Fruit fly (Drosophila melanogaster) whole organism, prepupa: Measurements from ENCODE around the gene Hsp70Aa.

Source experiments
- Blimp-1 ChIP-seq: fragments of 200-800 bp; sonication (Bioruptor generic); optimal IDR thresholded peaks from 3 replicates; lab custom pipeline; 2017; ENCODE audit warnings: missing biosample characterization, missing genetic modification characterization, mild to moderate bottlenecking, moderate library complexity, missing genetic modification reagents
- CG10631 ChIP-seq: fragments of 200-800 bp; sonication (Bioruptor generic); optimal IDR thresholded peaks from 2 replicates; lab custom pipeline; 2016; ENCODE audit warnings: missing biosample characterization, missing genetic modification characterization
- CG10669 ChIP-seq: fragments of 200-800 bp; sonication (Bioruptor generic); optimal IDR thresholded peaks from 3 replicates; lab custom pipeline; 2018; ENCODE audit warnings: missing biosample characterization, mild to moderate bottlenecking, missing genetic modification characterization, moderate library complexity
- CG11294 ChIP-seq: fragments of 200-800 bp; sonication (Bioruptor generic); IDR thresholded peaks from 2 replicates; pipeline ENCODE4 v1.3.6; 2022; ENCODE audit warnings: missing biosample characterization, missing genetic modification characterization
- CG11762 ChIP-seq: fragments of 200-800 bp; sonication (Bioruptor generic); optimal IDR thresholded peaks from 3 replicates; lab custom pipeline; 2016; ENCODE audit warnings: missing biosample characterization, missing genetic modification characterization; ENCODE audit not compliant: insufficient read depth
- CG11902 ChIP-seq: fragments of 200-800 bp; sonication (Bioruptor generic); optimal IDR thresholded peaks from 3 replicates; lab custom pipeline; 2016; ENCODE audit warnings: missing biosample characterization, missing genetic modification characterization
- CG15336 ChIP-seq: fragments of 200-800 bp; sonication (Bioruptor generic); IDR thresholded peaks from 2 replicates; pipeline ENCODE4 v1.3.6; 2022; ENCODE audit warnings: missing biosample characterization, missing genetic modification characterization
- CG1621 ChIP-seq: fragments of 200-800 bp; sonication (Bioruptor generic); optimal IDR thresholded peaks from 3 replicates; lab custom pipeline; 2018; ENCODE audit warnings: missing biosample characterization, mild to moderate bottlenecking, missing genetic modification characterization
- CG3032 ChIP-seq: fragments of 200-800 bp; optimal IDR thresholded peaks from 2 replicates; lab custom pipeline; 2019; ENCODE audit warnings: missing biosample characterization, mild to moderate bottlenecking, missing genetic modification characterization, moderate library complexity
- CG31627 ChIP-seq: fragments of 200-800 bp; sonication (Bioruptor generic); optimal IDR thresholded peaks from 3 replicates; lab custom pipeline; 2016; ENCODE audit warnings: missing biosample characterization, missing genetic modification characterization
- CG32006 ChIP-seq: fragments of 200-800 bp; sonication (Bioruptor generic); optimal IDR thresholded peaks from 3 replicates; lab custom pipeline; 2017; ENCODE audit warnings: missing biosample characterization, mild to moderate bottlenecking, missing genetic modification characterization
- CG34406 ChIP-seq: fragments of 200-800 bp; sonication (Bioruptor generic); optimal IDR thresholded peaks from 3 replicates; lab custom pipeline; 2016; ENCODE audit warnings: missing biosample characterization, missing genetic modification characterization
- CG4318 ChIP-seq: fragments of 200-800 bp; sonication (Bioruptor generic); optimal IDR thresholded peaks from 3 replicates; lab custom pipeline; 2017; ENCODE audit warnings: missing biosample characterization, mild to moderate bottlenecking, missing genetic modification characterization
- CG6163 ChIP-seq: fragments of 200-800 bp; sonication (Bioruptor generic); IDR thresholded peaks from 3 replicates; pipeline ENCODE4 v1.3.6; 2022; ENCODE audit warnings: missing biosample characterization, missing genetic modification characterization
- CG6276 ChIP-seq: fragments of 200-800 bp; sonication (Bioruptor generic); optimal IDR thresholded peaks from 2 replicates; lab custom pipeline; 2017; ENCODE audit warnings: missing biosample characterization, mild to moderate bottlenecking, missing genetic modification characterization
- CG6792 ChIP-seq: fragments of 200-800 bp; sonication (Bioruptor generic); optimal IDR thresholded peaks from 3 replicates; lab custom pipeline; 2016; ENCODE audit warnings: missing biosample characterization, missing genetic modification characterization
- CG6808 ChIP-seq: fragments of 200-800 bp; sonication (Bioruptor generic); optimal IDR thresholded peaks from 3 replicates; lab custom pipeline; 2017; ENCODE audit warnings: missing biosample characterization, missing genetic modification characterization, mild to moderate bottlenecking, moderate library complexity, missing genetic modification reagents
- CG8119 ChIP-seq: fragments of 200-800 bp; sonication (Bioruptor generic); IDR thresholded peaks from 3 replicates; pipeline ENCODE4 v1.3.6; 2022; ENCODE audit warnings: missing biosample characterization, missing genetic modification characterization
- CG8632 ChIP-seq: fragments of 200-800 bp; sonication (Bioruptor generic); optimal IDR thresholded peaks from 3 replicates; lab custom pipeline; 2016; ENCODE audit warnings: missing biosample characterization, missing genetic modification characterization
- CG9139 ChIP-seq: fragments of 200-800 bp; sonication (Bioruptor generic); optimal IDR thresholded peaks from 3 replicates; lab custom pipeline; 2017; ENCODE audit warnings: missing biosample characterization, mild to moderate bottlenecking, missing genetic modification characterization
- Eip78C ChIP-seq: fragments of 200-800 bp; sonication (Bioruptor generic); peaks from one replicate; lab custom pipeline; 2016; ENCODE audit warnings: missing biosample characterization, missing genetic modification characterization
- Ets96B ChIP-seq: fragments of 200-800 bp; optimal IDR thresholded peaks from 2 replicates; lab custom pipeline; 2019; ENCODE audit warnings: missing biosample characterization, mild to moderate bottlenecking, missing genetic modification characterization, moderate library complexity
- Gug ChIP-seq: fragments of 200-800 bp; sonication (Bioruptor generic); IDR thresholded peaks from 2 replicates; pipeline ENCODE4 v1.3.6; 2022; ENCODE audit warnings: missing biosample characterization, missing genetic modification characterization
- Hr4 ChIP-seq: fragments of 200-800 bp; sonication (Bioruptor generic); optimal IDR thresholded peaks from 3 replicates; lab custom pipeline; 2016; ENCODE audit warnings: missing biosample characterization, missing genetic modification characterization
- Lpt ChIP-seq: fragments of 200-800 bp; sonication (Bioruptor generic); optimal IDR thresholded peaks from 3 replicates; lab custom pipeline; 2016; ENCODE audit warnings: missing biosample characterization, missing genetic modification characterization
- Met ChIP-seq: fragments of 200-800 bp; sonication (Bioruptor generic); optimal IDR thresholded peaks from 3 replicates; lab custom pipeline; 2016; ENCODE audit warnings: missing biosample characterization, missing genetic modification characterization
- OdsH ChIP-seq: fragments of 200-800 bp; sonication (Bioruptor generic); optimal IDR thresholded peaks from 3 replicates; lab custom pipeline; 2016; ENCODE audit warnings: missing biosample characterization, missing genetic modification characterization
- Smox ChIP-seq: fragments of 200-800 bp; sonication (Bioruptor generic); optimal IDR thresholded peaks from 3 replicates; lab custom pipeline; 2016; ENCODE audit warnings: missing biosample characterization, missing genetic modification characterization
- Sox102F ChIP-seq: fragments of 200-800 bp; sonication (Bioruptor generic); optimal IDR thresholded peaks from 2 replicates; lab custom pipeline; 2016; ENCODE audit warnings: missing biosample characterization, mild to moderate bottlenecking, missing genetic modification characterization
- Sox14 ChIP-seq: fragments of 200-800 bp; sonication (Bioruptor generic); optimal IDR thresholded peaks from 3 replicates; lab custom pipeline; 2016; ENCODE audit warnings: missing biosample characterization, missing genetic modification characterization
- achi ChIP-seq: fragments of 200-800 bp; sonication (Bioruptor generic); optimal IDR thresholded peaks from 3 replicates; lab custom pipeline; 2016; ENCODE audit warnings: missing biosample characterization, missing genetic modification characterization
- acj6 ChIP-seq: fragments of 200-800 bp; sonication (Bioruptor generic); optimal IDR thresholded peaks from 3 replicates; lab custom pipeline; 2016; ENCODE audit warnings: missing biosample characterization, missing genetic modification characterization
- eg ChIP-seq: fragments of 200-800 bp; sonication (Bioruptor generic); IDR thresholded peaks from 3 replicates; pipeline ENCODE4 v1.3.6; 2022; ENCODE audit warnings: missing biosample characterization, missing genetic modification characterization
- fd59A ChIP-seq: fragments of 200-800 bp; sonication (Bioruptor generic); optimal IDR thresholded peaks from 2 replicates; lab custom pipeline; 2017; ENCODE audit warnings: missing biosample characterization, mild to moderate bottlenecking, missing genetic modification characterization, missing genetic modification reagents
- fkh ChIP-seq: fragments of 200-800 bp; sonication (Bioruptor generic); optimal IDR thresholded peaks from 3 replicates; lab custom pipeline; 2017; ENCODE audit warnings: missing biosample characterization, mild to moderate bottlenecking, missing genetic modification characterization, moderate library complexity
- lz ChIP-seq: fragments of 200-800 bp; sonication (Bioruptor generic); optimal IDR thresholded peaks from 3 replicates; lab custom pipeline; 2016; ENCODE audit warnings: missing biosample characterization, missing genetic modification characterization
- pdm3 ChIP-seq: fragments of 200-800 bp; sonication (Bioruptor generic); optimal IDR thresholded peaks from 3 replicates; lab custom pipeline; 2016; ENCODE audit warnings: missing biosample characterization, missing genetic modification characterization
- salr ChIP-seq, 2 experiments: fragments of 200-800 bp; sonication (Bioruptor generic); optimal IDR thresholded peaks; 3 replicates each; lab custom pipeline; 2016 to 2018; ENCODE audit warnings: missing biosample characterization in 2 of 2, missing genetic modification characterization in 2 of 2, mild to moderate bottlenecking in 1 of 2
- ss ChIP-seq, 2 experiments: fragments of 200-800 bp; sonication (Bioruptor generic); optimal IDR thresholded peaks; 2 replicates in 1 of 2; 3 replicates in 1 of 2; lab custom pipeline; 2017 to 2018; ENCODE audit warnings: mild to moderate bottlenecking in 2 of 2, missing biosample characterization in 2 of 2, missing genetic modification characterization in 2 of 2, moderate library complexity in 1 of 2
- svp ChIP-seq: fragments of 200-800 bp; sonication (Bioruptor generic); peaks from one replicate; lab custom pipeline; 2016; ENCODE audit warnings: missing biosample characterization, missing genetic modification characterization
- topi ChIP-seq: fragments of 200-800 bp; sonication (Bioruptor generic); optimal IDR thresholded peaks from 3 replicates; lab custom pipeline; 2016; ENCODE audit warnings: missing biosample characterization, missing genetic modification characterization
- vri ChIP-seq: fragments of 200-800 bp; sonication (Bioruptor generic); optimal IDR thresholded peaks from 3 replicates; lab custom pipeline; 2016; ENCODE audit warnings: missing biosample characterization, mild to moderate bottlenecking, missing genetic modification characterization

Gene Hsp70Aa

DNA sequence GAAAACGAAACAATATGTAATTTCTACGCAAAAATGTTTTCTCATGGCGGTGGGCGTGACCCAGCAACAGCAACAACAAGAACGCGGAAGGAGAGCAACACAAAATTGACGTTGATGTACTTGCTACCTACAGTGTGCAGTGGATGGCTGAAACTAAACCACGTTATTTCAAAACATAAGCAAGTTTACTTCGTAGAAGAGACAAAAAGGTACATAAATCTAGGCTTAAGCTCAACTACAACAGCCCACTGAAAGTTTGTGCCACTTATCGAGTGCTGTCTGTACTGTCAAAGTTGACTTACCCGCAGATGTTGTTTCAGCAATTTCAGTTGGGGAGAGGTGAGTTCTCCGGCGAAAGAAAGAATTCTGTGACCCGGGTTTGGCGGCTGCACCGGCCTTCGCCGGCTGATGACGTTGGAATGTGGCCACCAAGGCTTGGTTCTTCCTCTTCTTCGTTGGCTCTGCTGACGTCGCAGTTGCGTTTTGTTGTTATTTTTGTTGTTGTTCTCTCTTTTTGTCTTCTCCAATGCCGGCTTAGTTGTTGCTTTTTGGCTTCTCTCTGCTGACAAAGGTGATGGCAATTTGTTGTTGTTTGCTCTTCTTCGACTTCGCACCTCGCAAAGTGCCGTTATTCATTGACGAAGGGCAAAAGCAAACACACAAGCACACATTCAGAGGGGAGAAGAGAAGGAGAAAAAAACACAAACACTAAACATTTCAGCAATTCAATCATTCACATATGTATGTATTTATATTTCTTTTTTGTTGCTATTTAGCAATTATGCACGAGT lies 9.1 kb downstream of the Hsp70Aa start (continued):
- TF ChIP-seq CG11294 (GFP tag; lab: Robert Waterston, UW): no peak
- TF ChIP-seq CG3032: peak; percentile 53
- TF ChIP-seq achi (GFP tag; lab: Kevin White, UChicago): peak; percentile 68
- TF ChIP-seq CG8632: peak; percentile 55
- peak; percentile 60 for TF ChIP-seq CG15336
- peak; percentile 65 for TF ChIP-seq CG1621 (tag; lab: Kevin White, UChicago)
- TF ChIP-seq Sox14 (GFP tag; lab: Kevin White, UChicago): peak; percentile 77
- peak; percentile 85 for TF ChIP-seq CG31627 (GFP tag; lab: Kevin White, UChicago)
- peak; percentile 69 for TF ChIP-seq CG6792
- TF ChIP-seq Lpt (GFP tag; lab: Kevin White, UChicago): no peak
- peak; percentile 21 to 45 for TF ChIP-seq salr (GFP tag; optimal IDR thresholded peaks at IDR 0.05; lab: Kevin White, UChicago)
- peak; percentile 35 for TF ChIP-seq fd59A (GFP tag; lab: Kevin White, UChicago)
- peak; percentile 68 for TF ChIP-seq CG34406 (GFP tag; lab: Kevin White, UChicago)
- peak; percentile 76 for TF ChIP-seq lz
- TF ChIP-seq Hr4 (GFP tag; lab: Kevin White, UChicago): peak; percentile 30
- peak; percentile 65 for TF ChIP-seq pdm3
- peak; percentile 84 for TF ChIP-seq Met (GFP tag; lab: Kevin White, UChicago)
- peak; percentile 80 for TF ChIP-seq topi (GFP tag; lab: Kevin White, UChicago)
- TF ChIP-seq Blimp-1 (GFP tag; lab: Kevin White, UChicago): no peak
- TF ChIP-seq Smox (GFP tag; lab: Kevin White, UChicago): peak; percentile 75
- peak; percentile 53 for TF ChIP-seq vri (GFP tag; lab: Kevin White, UChicago)
- TF ChIP-seq Ets96B (tag; lab: Kevin White, UChicago): peak; percentile 59
- peak; percentile 33 for TF ChIP-seq CG11762 (GFP tag; lab: Kevin White, UChicago)
- peak; percentile 67 for TF ChIP-seq CG32006 (GFP tag; lab: Kevin White, UChicago)

DNA sequence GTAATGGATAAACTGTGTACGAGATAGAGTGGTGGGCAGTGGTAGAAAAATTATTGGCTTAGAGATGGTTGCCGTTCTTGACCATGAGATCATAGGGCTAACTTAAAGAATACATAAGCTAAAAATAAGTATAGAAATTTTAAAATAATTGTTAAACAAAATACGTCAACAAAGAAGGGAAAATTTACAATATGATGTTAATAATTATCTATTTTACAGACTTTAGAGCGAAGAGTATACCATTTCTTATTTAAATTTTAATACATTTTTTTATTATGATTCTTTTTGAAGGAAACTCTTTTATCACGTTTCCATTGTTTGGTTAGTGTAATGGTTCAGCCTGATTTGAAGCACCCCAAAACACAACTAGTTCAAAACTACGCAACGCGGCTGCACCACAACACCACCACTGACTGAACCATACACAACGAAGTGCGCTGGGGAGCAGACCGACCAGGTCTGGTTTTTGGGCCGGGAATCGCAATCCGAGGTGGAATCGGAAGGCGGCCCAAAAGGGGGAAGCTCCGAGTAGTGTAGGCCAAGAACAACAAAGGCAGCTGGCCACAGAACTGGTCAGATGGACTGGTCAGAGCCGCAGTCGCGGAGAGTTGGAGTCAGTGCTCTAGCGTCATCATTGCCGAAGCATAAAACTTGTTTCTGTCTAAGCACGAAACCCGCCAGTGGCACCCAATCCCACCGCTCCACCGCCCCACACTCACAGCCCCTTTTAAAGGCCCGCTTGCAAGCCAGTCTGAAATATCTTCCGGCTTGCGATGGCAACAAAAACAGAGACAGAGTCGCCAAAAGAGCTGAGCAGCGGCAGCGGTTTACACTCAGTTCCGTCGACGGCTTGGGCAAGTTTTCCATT lies 10.7 kb downstream of the Hsp70Aa start:
- TF ChIP-seq ss (GFP tag; optimal IDR thresholded peaks at IDR 0.05; lab: Kevin White, UChicago) (peak in 1 of 2 experiments; percentile 25), CG3032 (peak; percentile 36), CG6808 (GFP tag; lab: Kevin White, UChicago) (peak; percentile 24), pdm3 (peak; percentile 6), CG11902 (GFP tag; lab: Kevin White, UChicago) (no peak), CG10631 (GFP tag; lab: Kevin White, UChicago) (peak; percentile 39), salr (GFP tag; optimal IDR thresholded peaks at IDR 0.05; lab: Kevin White, UChicago) (peak in 1 of 2 experiments; percentile 53), CG6163 (GFP tag; lab: Robert Waterston, UW) (0 out of 3 replicates have a peak, but pooled peaks have one; percentile 37), Blimp-1 (GFP tag; lab: Kevin White, UChicago) (no peak), CG6276 (GFP tag; lab: Kevin White, UChicago) (peak; percentile 39), CG1621 (tag; lab: Kevin White, UChicago) (peak; percentile 5), Eip78C (peak; percentile 80), Gug (GFP tag; lab: Robert Waterston, UW) (0 out of 2 replicates have a peak, but pooled peaks have one; percentile 14), eg (GFP tag; lab: Robert Waterston, UW) (no peak), topi (GFP tag; lab: Kevin White, UChicago) (no peak), CG8632 (no peak), CG32006 (GFP tag; lab: Kevin White, UChicago) (peak; percentile 64), CG8119 (GFP tag; lab: Robert Waterston, UW) (peak; percentile 61; the same call in 2 of the 3 replicates), CG10669 (GFP tag; lab: Kevin White, UChicago) (no peak), Hr4 (GFP tag; lab: Kevin White, UChicago) (peak; percentile 30), CG9139 (GFP tag; lab: Kevin White, UChicago) (no peak), achi (GFP tag; lab: Kevin White, UChicago) (peak; percentile 45), svp (no peak), OdsH (peak; percentile 10), acj6 (GFP tag; lab: Kevin White, UChicago) (peak; percentile 7), Sox102F (GFP tag; lab: Kevin White, UChicago) (no peak), fkh (GFP tag; lab: Kevin White, UChicago) (no peak), Ets96B (tag; lab: Kevin White, UChicago) (peak; percentile 14), CG4318 (peak; percentile 21)
